Worm (Caenorhabditis elegans) whole organism, late embryonic: ENCODE data around the gene F13H8.11.

Source experiments
- K02D7.2 ChIP-seq: sonication (generic microtip); optimal IDR thresholded peaks from 2 replicates; lab custom pipeline; 2017; ENCODE audit warnings: mild to moderate bottlenecking, missing genetic modification characterization, missing compliant biosample characterization
- ama-1 ChIP-seq: fragments of 150-350 bp; optimal IDR thresholded peaks from 2 replicates; lab custom pipeline; 2014
- ceh-9 ChIP-seq: sonication (generic microtip); optimal IDR thresholded peaks from 2 replicates; lab custom pipeline; 2016; ENCODE audit warnings: mild to moderate bottlenecking, missing genetic modification characterization, inconsistent platforms, missing compliant biosample characterization
- nhr-11 ChIP-seq: fragments of 150-350 bp; optimal IDR thresholded peaks from 2 replicates; lab custom pipeline; 2014; ENCODE audit warnings: missing biosample characterization, missing genetic modification characterization
- pag-3 ChIP-seq: sonication (generic microtip); optimal IDR thresholded peaks from 2 replicates; lab custom pipeline; 2016; ENCODE audit warnings: missing compliant biosample characterization, missing genetic modification characterization, borderline replicate concordance
- pqm-1 ChIP-seq: sonication (generic microtip); optimal IDR thresholded peaks from 2 replicates; lab custom pipeline; 2016; ENCODE audit warnings: missing genetic modification characterization, missing compliant biosample characterization
- pros-1 ChIP-seq: fragments of 150-350 bp; optimal IDR thresholded peaks from 2 replicates; lab custom pipeline; 2014; ENCODE audit warnings: missing biosample characterization, missing genetic modification reagents, missing genetic modification characterization
- sdc-2 ChIP-seq: sonication (generic microtip); optimal IDR thresholded peaks from 2 replicates; lab custom pipeline; 2016; ENCODE audit warnings: missing genotype, missing genetic modification characterization, missing compliant biosample characterization
- sox-2 ChIP-seq: fragments of 200-800 bp; sonication (Bioruptor generic); IDR thresholded peaks from 2 replicates; pipeline ENCODE4 v1.3.6; 2022; ENCODE audit warnings: missing genetic modification reagents, missing genetic modification characterization, missing compliant biosample characterization
- unc-86 ChIP-seq: sonication (generic microtip); optimal IDR thresholded peaks from 2 replicates; lab custom pipeline; 2016; ENCODE audit warnings: missing genetic modification characterization, missing compliant biosample characterization

DNA sequence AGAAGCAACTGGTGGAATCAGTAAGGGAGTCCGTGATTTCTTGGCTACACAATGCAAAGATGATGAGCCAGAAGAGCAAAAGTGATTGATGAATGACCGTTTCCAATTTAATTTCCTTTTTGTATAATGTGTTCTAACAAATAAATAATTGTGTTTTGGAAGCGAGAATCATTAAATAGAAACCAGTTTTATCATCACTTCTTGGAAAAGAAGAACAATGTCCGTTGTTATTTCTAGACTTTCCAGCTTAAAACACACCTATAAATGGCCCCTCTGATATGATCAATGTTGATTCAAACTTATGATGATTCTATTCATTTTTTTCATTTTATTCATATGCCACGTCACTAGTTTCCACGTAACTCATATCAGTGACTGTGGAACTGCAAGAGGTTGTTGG lies 46.3 kb upstream of the F13H8.11 start, which contains the start of gene C29F5.8:
- TF ChIP-seq sdc-2 (tag; lab: Kevin White, UChicago): no peak
- no peak for TF ChIP-seq ceh-9 (tag; lab: Kevin White, UChicago)
- no peak for TF ChIP-seq pqm-1 (tag; lab: Kevin White, UChicago)
- TF ChIP-seq unc-86 (tag; lab: Kevin White, UChicago): no peak
- no peak for TF ChIP-seq pros-1 (tag; lab: Kevin White, UChicago)
- TF ChIP-seq K02D7.2: no peak
- no peak for TF ChIP-seq sox-2 (GFP tag; lab: Robert Waterston, UW)
- no peak for TF ChIP-seq ama-1
- no peak for TF ChIP-seq nhr-11 (tag; lab: Kevin White, UChicago)
- no peak for TF ChIP-seq pag-3 (tag; lab: Kevin White, UChicago)
